Fruit fly (Drosophila melanogaster) whole organism, wandering third instar larva: ENCODE results near the gene CG13252.

Experiments
- Abd-B ChIP-seq: fragments of >200 bp; optimal IDR thresholded peaks from 2 replicates; lab custom pipeline; 2017; ENCODE audit warnings: missing biosample characterization, missing genetic modification characterization
- CG32264 ChIP-seq: fragments of 200-800 bp; sonication (Bioruptor generic); optimal IDR thresholded peaks from 2 replicates; lab custom pipeline; 2016; ENCODE audit warnings: missing biosample characterization, missing genetic modification characterization
- CG9705 ChIP-seq: fragments of 200-800 bp; sonication (Bioruptor generic); optimal IDR thresholded peaks from 2 replicates; lab custom pipeline; 2018; ENCODE audit warnings: missing biosample characterization, mild to moderate bottlenecking, missing genetic modification characterization
- CrebA ChIP-seq: fragments of 200-800 bp; sonication (Bioruptor generic); optimal IDR thresholded peaks from 2 replicates; lab custom pipeline; 2016; ENCODE audit warnings: missing biosample characterization, mild to moderate bottlenecking, missing genetic modification characterization, borderline replicate concordance
- Dfd ChIP-seq: fragments of >200 bp; optimal IDR thresholded peaks from 2 replicates; lab custom pipeline; 2017; ENCODE audit warnings: missing biosample characterization, missing genetic modification characterization
- Dif ChIP-seq: fragments of 200-275, 200-300 bp; sonication (Bioruptor generic); optimal IDR thresholded peaks from 2 replicates; lab custom pipeline; 2018; ENCODE audit warnings: missing biosample characterization, missing genetic modification characterization; ENCODE audit not compliant: partially characterized antibody
- HLH106 ChIP-seq: fragments of 200-800 bp; optimal IDR thresholded peaks from 3 replicates; lab custom pipeline; 2019; ENCODE audit warnings: missing biosample characterization, mild to moderate bottlenecking, missing genetic modification characterization, moderate library complexity
- Hnf4 ChIP-seq: fragments of 200-800 bp; sonication (Bioruptor generic); optimal IDR thresholded peaks from 2 replicates; lab custom pipeline; 2016; ENCODE audit warnings: missing biosample characterization, mild to moderate bottlenecking, missing genetic modification characterization
- Hr78 ChIP-seq: fragments of >200 bp; optimal IDR thresholded peaks from 2 replicates; lab custom pipeline; 2017; ENCODE audit warnings: missing biosample characterization, missing genetic modification characterization
- Hr83 ChIP-seq: fragments of 200-300 bp; sonication (Bioruptor generic); optimal IDR thresholded peaks from 2 replicates; lab custom pipeline; 2016; ENCODE audit warnings: missing biosample characterization, mild to moderate bottlenecking, missing genetic modification characterization, moderate library complexity; ENCODE audit not compliant: poor library complexity, severe bottlenecking
- Mio ChIP-seq: sonication (Bioruptor generic); optimal IDR thresholded peaks from 2 replicates; lab custom pipeline; 2016; ENCODE audit warnings: missing biosample characterization, missing genetic modification characterization
- Myc ChIP-seq: fragments of >200 bp; optimal IDR thresholded peaks from 2 replicates; lab custom pipeline; 2017
- OdsH ChIP-seq: fragments of 200-800 bp; sonication (Bioruptor generic); optimal IDR thresholded peaks from 2 replicates; lab custom pipeline; 2016; ENCODE audit warnings: missing biosample characterization, mild to moderate bottlenecking, missing genetic modification characterization
- Rel ChIP-seq, 2 experiments: fragments of 200-800 bp; sonication (Bioruptor generic) in 1 of 2; optimal IDR thresholded peaks; 2 replicates in 1 of 2; 3 replicates in 1 of 2; lab custom pipeline; 2016 to 2019; ENCODE audit warnings: mild to moderate bottlenecking in 2 of 2, missing biosample characterization in 2 of 2, missing genetic modification characterization in 2 of 2, moderate library complexity in 1 of 2
- Sp1 ChIP-seq: fragments of 200-800 bp; sonication (Bioruptor generic); optimal IDR thresholded peaks from 3 replicates; lab custom pipeline; 2019; ENCODE audit warnings: missing biosample characterization, mild to moderate bottlenecking, missing genetic modification characterization, moderate library complexity
- Vsx2 ChIP-seq: fragments of 200-300, 225-300 bp; sonication (Bioruptor generic); optimal IDR thresholded peaks from 2 replicates; lab custom pipeline; 2018; ENCODE audit warnings: missing biosample characterization, missing genetic modification characterization; ENCODE audit not compliant: partially characterized antibody
- br ChIP-seq: fragments of 200-800 bp; sonication (Bioruptor generic); optimal IDR thresholded peaks from 2 replicates; lab custom pipeline; 2016; ENCODE audit warnings: missing biosample characterization, missing genetic modification characterization
- brk ChIP-seq: fragments of 200-800 bp; sonication (Bioruptor generic); optimal IDR thresholded peaks from 2 replicates; lab custom pipeline; 2016; ENCODE audit warnings: missing biosample characterization, mild to moderate bottlenecking, missing genetic modification characterization
- dl ChIP-seq, 2 experiments: fragments of 175-275, 200-275 bp in 1 of 2; fragments of 200-275 bp in 1 of 2; sonication (Bioruptor generic); optimal IDR thresholded peaks; lab custom pipeline; 2018; ENCODE audit warnings: mild to moderate bottlenecking in 2 of 2, missing biosample characterization in 2 of 2, missing genetic modification characterization in 2 of 2, moderate library complexity in 2 of 2; ENCODE audit not compliant: partially characterized antibody in 2 of 2, insufficient read depth in 1 of 2
- dmrt93B ChIP-seq: fragments of 200-800 bp; sonication (Bioruptor generic); optimal IDR thresholded peaks from 2 replicates; lab custom pipeline; 2018; ENCODE audit warnings: missing biosample characterization, mild to moderate bottlenecking, missing genetic modification characterization
- dsf ChIP-seq: sonication (Bioruptor generic); optimal IDR thresholded peaks from 2 replicates; lab custom pipeline; 2016; ENCODE audit warnings: missing biosample characterization, missing genetic modification characterization, borderline replicate concordance
- ey ChIP-seq: fragments of 200-800 bp; sonication (Bioruptor generic); optimal IDR thresholded peaks from 2 replicates; lab custom pipeline; 2016; ENCODE audit warnings: missing biosample characterization, missing genetic modification characterization
- foxo ChIP-seq, 2 experiments: fragments of 200-800 bp; sonication (Bioruptor generic); optimal IDR thresholded peaks; 2 replicates in 1 of 2; 3 replicates in 1 of 2; lab custom pipeline; 2016 to 2017; ENCODE audit warnings: missing biosample characterization in 2 of 2, missing genetic modification characterization in 2 of 2
- fru ChIP-seq: fragments of 200-800 bp; sonication (Bioruptor generic); optimal IDR thresholded peaks from 3 replicates; lab custom pipeline; 2016; ENCODE audit warnings: missing biosample characterization, mild to moderate bottlenecking, missing genetic modification characterization
- h ChIP-seq: fragments of 200-800 bp; sonication (Bioruptor generic); optimal IDR thresholded peaks from 3 replicates; lab custom pipeline; 2016; ENCODE audit warnings: missing biosample characterization, mild to moderate bottlenecking, missing genetic modification characterization
- jim ChIP-seq: fragments of 175-275, 200-325 bp; sonication (Bioruptor generic); optimal IDR thresholded peaks from 2 replicates; lab custom pipeline; 2016; ENCODE audit warnings: missing biosample characterization, mild to moderate bottlenecking, missing genetic modification characterization
- lola ChIP-seq: fragments of >200 bp; optimal IDR thresholded peaks from 2 replicates; lab custom pipeline; 2017; ENCODE audit warnings: missing biosample characterization, missing genetic modification characterization
- psq ChIP-seq: fragments of 200-800 bp; sonication (Bioruptor generic); optimal IDR thresholded peaks from 3 replicates; lab custom pipeline; 2017; ENCODE audit warnings: missing biosample characterization, mild to moderate bottlenecking, missing genetic modification characterization, moderate library complexity
- rgr ChIP-seq: fragments of 200-800 bp; sonication (Bioruptor generic); optimal IDR thresholded peaks from 3 replicates; lab custom pipeline; 2016; ENCODE audit warnings: missing biosample characterization, mild to moderate bottlenecking, missing genetic modification characterization
- sv ChIP-seq: fragments of 200-800 bp; sonication (Bioruptor generic); optimal IDR thresholded peaks from 3 replicates; lab custom pipeline; 2016; ENCODE audit warnings: missing biosample characterization, missing genetic modification characterization
- tai ChIP-seq: sonication (Bioruptor generic); optimal IDR thresholded peaks from 2 replicates; lab custom pipeline; 2016; ENCODE audit warnings: missing biosample characterization, missing genetic modification characterization
- usp ChIP-seq: fragments of >200 bp; optimal IDR thresholded peaks from 2 replicates; lab custom pipeline; 2017; ENCODE audit warnings: missing biosample characterization, missing genetic modification characterization
- woc ChIP-seq: sonication (Bioruptor generic); optimal IDR thresholded peaks from 2 replicates; lab custom pipeline; 2016; ENCODE audit warnings: missing biosample characterization, mild to moderate bottlenecking, missing genetic modification characterization

CG13252 gene

dm6 chr3L:20695328-20695822 is 35.0 kb upstream of the CG13252 start, which contains the start of gene kni:
Gene kni (minus strand): TSS chr3L:20695378.
- TF ChIP-seq br (GFP tag; lab: Kevin White, UChicago) (no peak), HLH106 (tag; lab: Kevin White, UChicago) (no peak), foxo (GFP tag; optimal IDR thresholded peaks at IDR 0.05; lab: Kevin White, UChicago) (no peak), Vsx2 (GFP tag; lab: Kevin White, UChicago) (peak; percentile 23), woc (GFP tag; lab: Kevin White, UChicago) (no peak), CrebA (GFP tag; lab: Kevin White, UChicago) (peak; percentile 17), jim (GFP tag; lab: Kevin White, UChicago) (no peak), Dfd (no peak), OdsH (GFP tag; lab: Kevin White, UChicago) (no peak), fru (no peak), Abd-B (GFP tag; lab: Kevin White, UChicago) (no peak), psq (GFP tag; lab: Kevin White, UChicago) (no peak), Sp1 (GFP tag; lab: Kevin White, UChicago) (no peak), Rel (GFP tag; optimal IDR thresholded peaks at IDR 0.05; lab: Kevin White, UChicago) (no peak), Rel (tag; optimal IDR thresholded peaks at IDR 0.05; lab: Kevin White, UChicago) (no peak), Dif (GFP tag; lab: Kevin White, UChicago) (peak; percentile 26), Myc (no peak), h (GFP tag; lab: Kevin White, UChicago) (no peak), tai (GFP tag; lab: Kevin White, UChicago) (no peak), CG32264 (no peak), Hr83 (GFP tag; lab: Kevin White, UChicago) (no peak), CG9705 (GFP tag; lab: Kevin White, UChicago) (no peak), Hnf4 (GFP tag; lab: Kevin White, UChicago) (no peak), usp (GFP tag; lab: Kevin White, UChicago) (no peak)
- TF ChIP-seq, all 38 proteins: peak for 3

- TF ChIP-seq lola (GFP tag; lab: Kevin White, UChicago) (no peak), br (GFP tag; lab: Kevin White, UChicago) (no peak), rgr (no peak), dmrt93B (GFP tag; lab: Kevin White, UChicago) (no peak), jim (GFP tag; lab: Kevin White, UChicago) (no peak), CG9705 (GFP tag; lab: Kevin White, UChicago) (no peak), Hr78 (GFP tag; lab: Kevin White, UChicago) (no peak)
Observed at dm6 chr3L:20696494-20696893, 33.9 kb upstream of the CG13252 start.

DNA sequence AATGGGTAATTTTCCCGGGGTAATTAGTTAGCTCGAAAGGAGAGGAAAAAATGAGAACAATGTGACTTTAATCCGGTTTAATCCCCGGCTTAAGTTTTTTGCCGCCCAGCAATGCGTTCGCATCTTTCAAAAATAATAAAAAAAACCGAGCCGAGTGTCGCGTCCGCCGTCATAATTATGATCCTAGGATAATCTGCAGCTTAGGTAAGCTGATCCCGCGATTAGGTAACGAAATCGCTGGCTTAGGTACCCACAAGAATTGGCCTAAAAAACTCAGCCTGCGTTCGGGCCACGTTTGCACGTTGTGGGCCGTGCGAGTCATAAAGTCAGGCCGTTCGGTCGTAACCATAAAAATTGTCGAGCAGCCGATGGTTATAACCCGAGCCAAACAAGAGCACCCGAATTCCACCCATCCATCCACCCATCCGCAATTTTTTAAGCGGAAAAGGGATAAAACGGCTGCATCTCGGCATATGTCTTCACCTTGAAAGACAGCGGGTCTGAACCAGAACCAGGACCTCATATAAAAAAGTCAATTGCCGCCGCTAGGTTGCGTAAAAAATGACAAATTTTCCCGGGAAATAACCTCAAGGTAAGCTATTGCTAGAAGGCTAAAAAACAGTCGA is 33.1 kb upstream of the CG13252 start:
- TF ChIP-seq lola (GFP tag; lab: Kevin White, UChicago) = no peak
- TF ChIP-seq dsf = no peak
- no peak for TF ChIP-seq OdsH (GFP tag; lab: Kevin White, UChicago)
- TF ChIP-seq Myc = no peak
- no peak for TF ChIP-seq ey (GFP tag; lab: Kevin White, UChicago)
- TF ChIP-seq Vsx2 (GFP tag; lab: Kevin White, UChicago) = no peak
- TF ChIP-seq Mio (GFP tag; lab: Kevin White, UChicago) = no peak
- no peak for TF ChIP-seq foxo (GFP tag; optimal IDR thresholded peaks at IDR 0.05; lab: Kevin White, UChicago)
- no peak for TF ChIP-seq Hr78 (GFP tag; lab: Kevin White, UChicago)
- no peak for TF ChIP-seq br (GFP tag; lab: Kevin White, UChicago)
- TF ChIP-seq dl (GFP tag; optimal IDR thresholded peaks at IDR 0.05; lab: Kevin White, UChicago; ENCODE audit: insufficient read depth in 1 of 2, partially characterized antibody in 2 of 2) = no peak
- no peak for TF ChIP-seq brk (GFP tag; lab: Kevin White, UChicago)
- TF ChIP-seq CrebA (GFP tag; lab: Kevin White, UChicago) = no peak
- TF ChIP-seq fru = no peak
- TF ChIP-seq usp (GFP tag; lab: Kevin White, UChicago) = no peak
- TF ChIP-seq sv (GFP tag; lab: Kevin White, UChicago) = no peak
- no peak for TF ChIP-seq Abd-B (GFP tag; lab: Kevin White, UChicago)
- no peak for TF ChIP-seq woc (GFP tag; lab: Kevin White, UChicago)
- TF ChIP-seq Hr83 (GFP tag; lab: Kevin White, UChicago) = no peak
